Fruit fly (Drosophila melanogaster): ENCODE measurements around the gene CG31223.

DNA sequence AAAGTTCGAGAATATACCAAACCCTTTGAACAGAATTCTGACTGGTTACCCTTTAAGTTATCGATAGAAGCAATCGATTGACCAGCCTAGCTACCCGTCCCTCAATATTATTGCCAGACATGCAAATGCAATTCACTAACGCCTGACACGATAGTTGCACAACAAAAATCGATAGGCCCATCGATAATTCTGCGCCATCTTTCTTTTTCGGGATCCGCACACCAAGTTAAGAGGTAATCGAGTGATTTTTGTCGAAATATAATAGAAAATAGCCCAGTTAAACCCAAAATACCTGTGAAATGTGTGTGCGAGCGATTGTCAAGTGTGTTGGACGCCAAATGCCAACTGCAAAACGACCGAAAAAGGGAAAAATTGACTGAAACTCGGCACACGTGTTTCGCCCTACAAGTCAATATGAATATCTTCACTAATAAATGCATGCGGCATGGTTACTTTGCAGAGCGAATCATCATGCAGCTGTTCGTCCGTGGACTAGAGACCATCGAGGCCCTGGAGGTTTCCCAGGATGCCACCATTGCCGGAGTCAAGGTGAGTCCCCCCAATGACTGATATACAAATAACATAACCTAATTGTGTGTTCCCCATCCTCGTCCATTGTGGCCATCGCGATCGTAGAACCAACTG is 19.6 kb downstream of the CG31223 start, which contains the start of gene RpS30:
- TF ChIP-seq Myc (optimal IDR thresholded peaks at IDR 0.05) (no peak), h (optimal IDR thresholded peaks at IDR 0.05) (no peak), insv (optimal IDR thresholded peaks at IDR 0.05) (no peak), psq (optimal IDR thresholded peaks at IDR 0.05) (no peak), Sin3A (optimal IDR thresholded peaks at IDR 0.05) (no peak), ttk (optimal IDR thresholded peaks at IDR 0.05) (no peak)

Data from Kc167 (cell line).